Worm (Caenorhabditis elegans) whole organism, L3 larva: ENCODE results near the gene eral-1.

Experiments used
- ZK546.5 ChIP-seq: sonication (generic microtip); optimal IDR thresholded peaks from 2 replicates; lab custom pipeline; 2017; ENCODE audit warnings: missing biosample characterization, missing genetic modification characterization
- aly-2 ChIP-seq: fragments of 150-350 bp; optimal IDR thresholded peaks from 2 replicates; lab custom pipeline; 2014; ENCODE audit warnings: missing biosample characterization, missing genetic modification characterization
- lin-39 ChIP-seq: fragments of 150-350 bp; optimal IDR thresholded peaks from 2 replicates; lab custom pipeline; 2018; ENCODE audit warnings: missing biosample characterization, missing genetic modification reagents, missing genetic modification characterization
- sea-2 ChIP-seq: fragments of 150-350 bp; sonication (generic microtip); optimal IDR thresholded peaks from 4 replicates; lab custom pipeline; 2014; ENCODE audit warnings: missing biosample characterization, missing genetic modification reagents, missing genetic modification characterization
- zag-1 ChIP-seq: fragments of 150-350 bp; optimal IDR thresholded peaks from 2 replicates; lab custom pipeline; 2014; ENCODE audit warnings: missing biosample characterization, missing genetic modification characterization

DNA sequence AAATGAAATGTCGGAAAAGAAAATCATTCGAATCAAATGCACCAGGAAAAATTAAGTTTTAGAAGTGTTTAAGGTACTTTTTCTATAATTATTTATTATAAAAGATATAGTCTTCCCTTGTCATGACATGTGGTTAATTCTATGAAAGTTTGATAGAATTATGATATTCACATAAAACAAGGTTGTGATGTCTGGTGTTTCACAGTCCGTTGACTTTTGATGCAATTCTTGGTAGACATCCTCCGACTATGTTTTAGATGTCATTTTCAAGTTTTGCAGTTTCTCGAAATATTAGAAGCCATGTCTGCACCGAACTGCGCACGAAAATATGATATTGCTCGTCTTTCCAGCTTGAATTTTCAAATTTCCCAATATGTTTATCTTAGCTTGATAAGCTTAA is 45.2 kb downstream of the eral-1 start, which contains the start of gene sra-7:
- TF ChIP-seq sea-2 (GFP tag; lab: Kevin White, UChicago) (no peak), ZK546.5 (tag; lab: Kevin White, UChicago) (no peak), zag-1 (tag; lab: Kevin White, UChicago) (no peak), lin-39 (no peak), aly-2 (tag; lab: Kevin White, UChicago) (no peak)
